Worm (Caenorhabditis elegans): ENCODE data around the gene srd-28.

ce11 chrV:15226206-15226605 is 24.2 kb upstream of the srd-28 start:
- no peak for TF ChIP-seq ama-1 (optimal IDR thresholded peaks at IDR 0.05)
- TF ChIP-seq ets-7 (tag; optimal IDR thresholded peaks at IDR 0.05), result no peak
- TF ChIP-seq hmg-4 (GFP tag; optimal IDR thresholded peaks at IDR 0.05), result no peak
- no peak for TF ChIP-seq pes-1 (GFP tag; IDR thresholded peaks at IDR 0.05)
- no peak for TF ChIP-seq hmbx-1 (tag; optimal IDR thresholded peaks at IDR 0.05)
- no peak for TF ChIP-seq ceh-13 (GFP tag; optimal IDR thresholded peaks at IDR 0.05)
- TF ChIP-seq scrt-1 (GFP tag; IDR thresholded peaks at IDR 0.05), result no peak
- no peak for TF ChIP-seq sea-1 (GFP tag; conservative IDR thresholded peaks at IDR 0.05)
- TF ChIP-seq tra-4 (tag; optimal IDR thresholded peaks at IDR 0.05), result no peak
- no peak for TF ChIP-seq tbx-11 (GFP tag; IDR thresholded peaks at IDR 0.05)
- no peak for TF ChIP-seq flt-1 (GFP tag; IDR thresholded peaks at IDR 0.05)
- no peak for TF ChIP-seq ceh-36 (tag; optimal IDR thresholded peaks at IDR 0.05)
- no peak for TF ChIP-seq aly-1 (tag; optimal IDR thresholded peaks at IDR 0.05)
- no peak for TF ChIP-seq B0310.2 (tag; optimal IDR thresholded peaks at IDR 0.05)

All from whole organism, early embryonic.